Worm (Caenorhabditis elegans): ENCODE measurements around the gene gyg-2.

DNA sequence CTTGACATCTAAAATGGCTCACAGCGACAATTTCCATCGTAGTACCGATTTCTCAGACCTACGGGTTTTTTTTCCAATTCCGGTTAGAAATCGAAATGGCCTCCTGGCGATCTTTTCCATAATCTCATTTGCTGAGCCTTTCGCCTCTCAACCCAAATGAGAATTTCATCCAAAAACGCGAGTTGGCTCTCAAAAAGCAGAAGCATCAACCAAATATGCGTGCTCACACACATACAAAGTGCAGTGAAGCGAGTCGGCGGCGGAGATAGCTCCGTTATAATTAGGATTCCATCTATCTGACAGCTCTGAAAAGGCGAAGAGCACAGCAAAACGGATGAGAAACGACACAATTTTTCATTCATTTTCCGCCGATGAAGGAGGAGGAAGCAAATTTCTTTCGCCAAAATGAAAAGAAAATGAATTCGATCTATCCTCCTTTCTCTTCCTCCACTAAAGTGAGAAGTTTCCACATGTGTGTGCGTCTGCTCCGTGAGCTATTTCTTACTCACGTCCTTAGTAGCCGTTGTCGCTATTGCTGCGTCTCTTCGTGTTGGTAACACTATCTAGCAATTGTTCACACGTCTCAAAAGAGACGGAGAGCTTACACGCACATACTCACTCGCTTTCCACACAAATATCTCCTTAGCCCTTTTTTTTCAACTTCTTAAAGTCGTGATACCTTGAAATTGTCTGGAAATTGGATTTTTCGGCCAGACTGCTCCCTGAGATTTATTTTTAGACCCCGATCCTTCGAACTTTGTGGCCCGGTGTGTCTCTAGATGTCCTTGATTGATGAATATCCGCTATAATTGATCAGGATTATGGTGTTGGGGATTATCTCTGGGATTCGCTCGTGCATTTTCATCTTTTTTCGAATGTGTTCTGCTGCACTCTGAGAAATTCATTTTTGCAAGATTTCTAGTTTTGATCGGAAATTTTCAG lies 6.3 kb upstream of the gyg-2 start:
- TF ChIP-seq tra-4 (tag; optimal IDR thresholded peaks at IDR 0.05) (no peak), F13C5.2 (tag; optimal IDR thresholded peaks at IDR 0.05) (no peak), hmg-4 (GFP tag; optimal IDR thresholded peaks at IDR 0.05) (no peak), aly-1 (tag; optimal IDR thresholded peaks at IDR 0.05) (no peak), ets-7 (tag; optimal IDR thresholded peaks at IDR 0.05) (no peak), ama-1 (optimal IDR thresholded peaks at IDR 0.05) (no peak), ceh-36 (tag; optimal IDR thresholded peaks at IDR 0.05) (no peak), tbx-37 (GFP tag; conservative IDR thresholded peaks at IDR 0.05) (no peak), flt-1 (GFP tag; IDR thresholded peaks at IDR 0.05) (no peak), hnd-1 (tag; optimal IDR thresholded peaks at IDR 0.05) (no peak), ceh-13 (GFP tag; optimal IDR thresholded peaks at IDR 0.05) (no peak), hmbx-1 (tag; optimal IDR thresholded peaks at IDR 0.05) (no peak)

Data from whole organism, early embryonic.